Worm (Caenorhabditis elegans) whole organism, L1 larva: ENCODE measurements around the gene Y48C3A.5.

Experiments used
- C16A3.4 ChIP-seq: fragments of 150-350 bp; optimal IDR thresholded peaks from 2 replicates; lab custom pipeline; 2014; ENCODE audit warnings: missing biosample characterization, missing genetic modification characterization
- Y116A8C.19 ChIP-seq: sonication (generic microtip); optimal IDR thresholded peaks from 2 replicates; lab custom pipeline; 2016; ENCODE audit warnings: missing compliant biosample characterization, missing genetic modification characterization, borderline replicate concordance
- aha-1 ChIP-seq: fragments of 150-350 bp; optimal IDR thresholded peaks from 2 replicates; lab custom pipeline; 2014; ENCODE audit warnings: missing biosample characterization, missing genetic modification characterization
- aly-2 ChIP-seq: fragments of 150-350 bp; optimal IDR thresholded peaks from 2 replicates; lab custom pipeline; 2014; ENCODE audit warnings: missing biosample characterization, missing genetic modification characterization
- blmp-1 ChIP-seq: fragments of 150-350 bp; optimal IDR thresholded peaks from 2 replicates; lab custom pipeline; 2014; ENCODE audit warnings: missing biosample characterization, missing genetic modification characterization
- ceh-63 ChIP-seq: fragments of 200-800 bp; sonication (Bioruptor generic); optimal IDR thresholded peaks from 2 replicates; lab custom pipeline; 2018; ENCODE audit warnings: mild to moderate bottlenecking, missing genetic modification characterization, missing compliant biosample characterization
- ceh-8 ChIP-seq: fragments of 200-800 bp; sonication (Bioruptor generic); optimal IDR thresholded peaks from 2 replicates; lab custom pipeline; 2018; ENCODE audit warnings: mild to moderate bottlenecking, missing genetic modification characterization, moderate library complexity, missing compliant biosample characterization
- ceh-82 ChIP-seq, 3 experiments: fragments of 150-350 bp in 1 of 3; sonication (generic microtip) in 2 of 3; optimal IDR thresholded peaks; 2 replicates each; lab custom pipeline; 2014 to 2017; ENCODE audit warnings: missing biosample characterization in 3 of 3, missing genetic modification characterization in 3 of 3
- ceh-88 ChIP-seq: fragments of 200-800 bp; sonication (Bioruptor generic); IDR thresholded peaks from 2 replicates; pipeline ENCODE4 v1.3.6; 2022; ENCODE audit warnings: missing genetic modification characterization, missing compliant biosample characterization
- ceh-90 ChIP-seq: sonication (generic microtip); optimal IDR thresholded peaks from 2 replicates; lab custom pipeline; 2016; ENCODE audit warnings: missing genetic modification characterization, missing compliant biosample characterization
- dsc-1 ChIP-seq: sonication (generic microtip); optimal IDR thresholded peaks from 2 replicates; lab custom pipeline; 2016; ENCODE audit warnings: mild to moderate bottlenecking, missing genetic modification characterization, missing compliant biosample characterization
- egl-27 ChIP-seq, 2 experiments: fragments of 150-350 bp in 1 of 2; sonication (generic microtip); optimal IDR thresholded peaks; 3 replicates each; lab custom pipeline; 2017 to 2018; ENCODE audit warnings: missing biosample characterization in 2 of 2, missing genetic modification characterization in 2 of 2, missing genetic modification reagents in 2 of 2
- elt-3 ChIP-seq, 6 experiments: fragments of 150-350 bp in 1 of 6; sonication (generic microtip); optimal IDR thresholded peaks; 2 replicates each; lab custom pipeline; 2017 to 2018; ENCODE audit warnings: missing biosample characterization in 6 of 6, missing genetic modification characterization in 6 of 6, inconsistent platforms in 1 of 6
- fkh-10 ChIP-seq: sonication (generic microtip); optimal IDR thresholded peaks from 2 replicates; lab custom pipeline; 2017; ENCODE audit warnings: missing biosample characterization, missing genetic modification reagents, missing genetic modification characterization
- fkh-4 ChIP-seq: sonication (generic microtip); optimal IDR thresholded peaks from 2 replicates; lab custom pipeline; 2016; ENCODE audit warnings: missing compliant biosample characterization, missing genetic modification characterization, borderline replicate concordance
- fkh-8 ChIP-seq: sonication (generic microtip); optimal IDR thresholded peaks from 2 replicates; lab custom pipeline; 2016; ENCODE audit warnings: mild to moderate bottlenecking, missing genetic modification characterization, missing compliant biosample characterization
- grh-1 ChIP-seq: fragments of 200-800 bp; sonication (Bioruptor generic); IDR thresholded peaks from 2 replicates; pipeline ENCODE4 v1.3.6; 2022; ENCODE audit warnings: missing genetic modification reagents, missing genetic modification characterization, missing compliant biosample characterization
- hlh-4 ChIP-seq: sonication (generic microtip); optimal IDR thresholded peaks from 2 replicates; lab custom pipeline; 2016; ENCODE audit warnings: mild to moderate bottlenecking, missing genetic modification characterization, missing compliant biosample characterization
- irx-1 ChIP-seq: sonication (generic microtip); optimal IDR thresholded peaks from 2 replicates; lab custom pipeline; 2016; ENCODE audit warnings: missing genetic modification characterization, missing compliant biosample characterization
- isw-1 ChIP-seq: fragments of 200-800 bp; sonication (Bioruptor generic); IDR thresholded peaks from 2 replicates; pipeline ENCODE4 v1.3.6; 2022; ENCODE audit warnings: missing genetic modification characterization, missing compliant biosample characterization
- jun-1 ChIP-seq: fragments of 150-350 bp; optimal IDR thresholded peaks from 2 replicates; lab custom pipeline; 2014; ENCODE audit warnings: missing biosample characterization, missing genetic modification reagents, missing genetic modification characterization
- lin-14 ChIP-seq: fragments of 200-800 bp; sonication (Bioruptor generic); optimal IDR thresholded peaks from 2 replicates; lab custom pipeline; 2018; ENCODE audit warnings: mild to moderate bottlenecking, missing genetic modification characterization, moderate library complexity, missing compliant biosample characterization
- lin-15B ChIP-seq: fragments of 150-350 bp; sonication (generic microtip); optimal IDR thresholded peaks from 3 replicates; lab custom pipeline; 2014; ENCODE audit warnings: missing biosample characterization, missing genetic modification characterization
- lir-3 ChIP-seq: sonication (generic microtip); optimal IDR thresholded peaks from 2 replicates; lab custom pipeline; 2016; ENCODE audit warnings: mild to moderate bottlenecking, missing genetic modification characterization, moderate library complexity, missing compliant biosample characterization; ENCODE audit not compliant: poor library complexity
- lsy-2 ChIP-seq, 2 experiments: fragments of 150-350 bp; optimal IDR thresholded peaks; 2 replicates each; lab custom pipeline; 2014; ENCODE audit warnings: missing biosample characterization in 2 of 2, missing genetic modification characterization in 2 of 2
- mdl-1 ChIP-seq, 2 experiments: fragments of 150-350 bp; optimal IDR thresholded peaks; 2 replicates each; lab custom pipeline; 2014 to 2017; ENCODE audit warnings: missing biosample characterization in 2 of 2, missing genetic modification characterization in 2 of 2, inconsistent platforms in 1 of 2
- mef-2 ChIP-seq: fragments of 150-350 bp; optimal IDR thresholded peaks from 2 replicates; lab custom pipeline; 2014; ENCODE audit warnings: missing biosample characterization, missing genetic modification characterization
- mep-1 ChIP-seq: fragments of 150-350 bp; optimal IDR thresholded peaks from 2 replicates; lab custom pipeline; 2014; ENCODE audit warnings: missing biosample characterization, missing genetic modification characterization
- nhr-11 ChIP-seq: fragments of 150-350 bp; optimal IDR thresholded peaks from 2 replicates; lab custom pipeline; 2014; ENCODE audit warnings: missing biosample characterization, missing genetic modification characterization
- nhr-12 ChIP-seq: sonication (generic microtip); optimal IDR thresholded peaks from 2 replicates; lab custom pipeline; 2017; ENCODE audit warnings: missing biosample characterization, missing genetic modification characterization
- nhr-19 ChIP-seq: fragments of 200-800 bp; sonication (Bioruptor generic); conservative IDR thresholded peaks from 2 replicates; pipeline ENCODE4 v1.3.6; 2022; ENCODE audit warnings: missing genetic modification characterization, missing compliant biosample characterization
- nhr-20 ChIP-seq: sonication (generic microtip); optimal IDR thresholded peaks from 2 replicates; lab custom pipeline; 2016; ENCODE audit warnings: mild to moderate bottlenecking, missing genetic modification characterization, missing compliant biosample characterization
- nhr-237 ChIP-seq: fragments of 150-350 bp; optimal IDR thresholded peaks from 2 replicates; lab custom pipeline; 2014; ENCODE audit warnings: missing biosample characterization, missing genetic modification characterization
- nhr-47 ChIP-seq: sonication (generic microtip); optimal IDR thresholded peaks from 2 replicates; lab custom pipeline; 2016; ENCODE audit warnings: mild to moderate bottlenecking, missing genetic modification characterization, moderate library complexity, missing compliant biosample characterization
- nhr-71 ChIP-seq: sonication (generic microtip); optimal IDR thresholded peaks from 2 replicates; lab custom pipeline; 2016; ENCODE audit warnings: mild to moderate bottlenecking, missing genetic modification characterization, moderate library complexity, missing compliant biosample characterization
- nhr-77 ChIP-seq: fragments of 150-350 bp; optimal IDR thresholded peaks from 2 replicates; lab custom pipeline; 2014; ENCODE audit warnings: missing biosample characterization, missing genetic modification characterization
- nhr-84 ChIP-seq: sonication (generic microtip); optimal IDR thresholded peaks from 2 replicates; lab custom pipeline; 2017; ENCODE audit warnings: missing biosample characterization, missing genetic modification characterization
- nhr-85 ChIP-seq: sonication (generic microtip); peaks from one replicate; lab custom pipeline; 2016; ENCODE audit warnings: missing genetic modification characterization, inconsistent platforms, missing compliant biosample characterization
- pax-3 ChIP-seq: fragments of 200-800 bp; sonication (Bioruptor generic); optimal IDR thresholded peaks from 2 replicates; lab custom pipeline; 2018; ENCODE audit warnings: mild to moderate bottlenecking, missing genetic modification characterization, moderate library complexity, missing compliant biosample characterization
- rnt-1 ChIP-seq: sonication (generic microtip); optimal IDR thresholded peaks from 2 replicates; lab custom pipeline; 2016; ENCODE audit warnings: mild to moderate bottlenecking, missing genetic modification characterization, moderate library complexity, missing compliant biosample characterization
- skn-1 ChIP-seq: fragments of 150-350 bp; optimal IDR thresholded peaks from 2 replicates; lab custom pipeline; 2014; ENCODE audit warnings: missing biosample characterization, missing genetic modification characterization
- snu-23 ChIP-seq: sonication (generic microtip); optimal IDR thresholded peaks from 2 replicates; lab custom pipeline; 2016; ENCODE audit warnings: missing genetic modification characterization, missing compliant biosample characterization
- sox-4 ChIP-seq: sonication (generic microtip); optimal IDR thresholded peaks from 2 replicates; lab custom pipeline; 2016; ENCODE audit warnings: missing genetic modification characterization, missing compliant biosample characterization
- sup-37 ChIP-seq: fragments of 200-800 bp; sonication (Bioruptor generic); optimal IDR thresholded peaks from 2 replicates; lab custom pipeline; 2018; ENCODE audit warnings: mild to moderate bottlenecking, missing genetic modification characterization, missing compliant biosample characterization
- tbx-2 ChIP-seq: sonication (generic microtip); optimal IDR thresholded peaks from 2 replicates; lab custom pipeline; 2016; ENCODE audit warnings: missing genetic modification characterization, missing compliant biosample characterization
- unc-130 ChIP-seq: fragments of 150-350 bp; optimal IDR thresholded peaks from 2 replicates; lab custom pipeline; 2017; ENCODE audit warnings: missing biosample characterization, missing genetic modification characterization, inconsistent platforms
- unc-62 ChIP-seq: fragments of 150-350 bp; optimal IDR thresholded peaks from 2 replicates; lab custom pipeline; 2014; ENCODE audit warnings: missing biosample characterization, missing genetic modification reagents, missing genetic modification characterization
- xbp-1 ChIP-seq: sonication (generic microtip); optimal IDR thresholded peaks from 2 replicates; lab custom pipeline; 2016; ENCODE audit warnings: missing genetic modification characterization, missing compliant biosample characterization
- zag-1 ChIP-seq: fragments of 150-350 bp; optimal IDR thresholded peaks from 2 replicates; lab custom pipeline; 2014; ENCODE audit warnings: missing biosample characterization, missing genetic modification characterization
- ztf-11 ChIP-seq, 2 experiments: sonication (generic microtip); optimal IDR thresholded peaks; 2 replicates each; lab custom pipeline; 2016 to 2017; ENCODE audit warnings: missing genetic modification characterization in 2 of 2, missing biosample characterization in 1 of 2, missing compliant biosample characterization in 1 of 2
- ztf-4 ChIP-seq: fragments of 150-350 bp; optimal IDR thresholded peaks from 2 replicates; lab custom pipeline; 2014; ENCODE audit warnings: missing biosample characterization, missing genetic modification characterization

Gene Y48C3A.5

DNA sequence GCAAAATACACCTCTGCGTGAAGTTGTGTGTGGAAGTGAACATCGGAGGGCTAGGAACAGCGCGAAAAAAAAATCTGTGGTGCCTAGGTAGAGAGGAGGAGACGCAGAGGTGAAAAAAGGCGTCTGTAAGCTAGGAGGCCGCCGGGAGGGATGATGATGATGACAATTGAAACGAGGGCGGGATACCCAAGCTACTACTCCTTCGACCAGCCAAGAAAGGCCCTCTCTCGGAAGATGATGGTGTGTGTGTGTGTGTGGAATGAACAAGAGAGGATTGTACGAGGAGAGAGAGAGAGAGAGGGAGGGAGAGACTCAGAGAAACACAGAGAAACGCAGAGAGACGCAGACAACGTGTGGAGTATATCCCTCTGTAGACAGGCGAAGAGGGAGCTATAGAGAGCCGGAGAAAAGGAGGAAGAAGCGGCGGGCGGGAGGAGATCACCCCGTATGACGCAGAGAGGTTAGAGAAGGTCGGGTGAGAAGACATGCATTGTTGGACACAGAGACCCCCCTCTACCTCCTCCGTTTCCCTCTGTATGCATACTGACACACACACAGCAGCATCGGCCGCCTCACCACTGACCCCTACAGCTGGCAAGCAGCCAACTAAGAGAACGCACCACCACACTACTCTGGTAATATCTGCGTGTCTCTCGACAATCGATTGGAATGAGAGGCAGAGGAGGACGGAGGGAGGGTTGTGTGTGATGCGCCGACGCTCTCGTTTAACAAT, 64.3 kb downstream of the Y48C3A.5 start (continued):
- TF ChIP-seq lir-3 (tag; lab: Kevin White, UChicago) (no peak), skn-1 (peak; percentile 63), nhr-11 (tag; lab: Kevin White, UChicago) (peak; percentile 64), ceh-8 (peak; percentile 70), mdl-1 (tag; optimal IDR thresholded peaks at IDR 0.05; lab: Kevin White, UChicago) (peak in 1 of 2 experiments; percentile 73), nhr-20 (tag; lab: Kevin White, UChicago) (peak; percentile 85), egl-27 (tag; optimal IDR thresholded peaks at IDR 0.05; lab: Kevin White, UChicago) (peak; percentile 37 to 55), blmp-1 (no peak), ztf-4 (tag; lab: Kevin White, UChicago) (peak; percentile 82), hlh-4 (no peak), nhr-71 (tag; lab: Kevin White, UChicago) (peak; percentile 94), nhr-19 (peak; percentile 81), aha-1 (tag; lab: Kevin White, UChicago) (no peak), nhr-12 (no peak), lsy-2 (tag; optimal IDR thresholded peaks at IDR 0.05; lab: Kevin White, UChicago) (peak; percentile 65 to 80), nhr-47 (tag; lab: Kevin White, UChicago) (peak; percentile 91), ceh-90 (tag; lab: Kevin White, UChicago) (no peak), ceh-88 (GFP tag; lab: Robert Waterston, UW) (peak; percentile 58; the same call in 1 of the 2 replicates), aly-2 (no peak), fkh-8 (tag; lab: Kevin White, UChicago) (peak; percentile 95), sup-37 (peak; percentile 45), xbp-1 (peak; percentile 68), rnt-1 (tag; lab: Kevin White, UChicago) (peak; percentile 61), tbx-2 (tag; lab: Kevin White, UChicago) (peak; percentile 90), snu-23 (GFP tag; lab: Kevin White, UChicago) (peak; percentile 94), C16A3.4 (tag; lab: Kevin White, UChicago) (peak; percentile 30), unc-62 (GFP tag; lab: Kevin White, UChicago) (no peak), ceh-82 (tag; optimal IDR thresholded peaks at IDR 0.05; lab: Kevin White, UChicago) (peak; percentile 49 to 64 (median 51)), grh-1 (GFP tag; lab: Robert Waterston, UW) (peak; percentile 60), sox-4 (tag; lab: Kevin White, UChicago) (peak; percentile 40), mep-1 (tag; lab: Kevin White, UChicago) (peak; percentile 49), pax-3 (tag; lab: Kevin White, UChicago) (peak; percentile 57), dsc-1 (tag; lab: Kevin White, UChicago) (peak; percentile 78)

DNA sequence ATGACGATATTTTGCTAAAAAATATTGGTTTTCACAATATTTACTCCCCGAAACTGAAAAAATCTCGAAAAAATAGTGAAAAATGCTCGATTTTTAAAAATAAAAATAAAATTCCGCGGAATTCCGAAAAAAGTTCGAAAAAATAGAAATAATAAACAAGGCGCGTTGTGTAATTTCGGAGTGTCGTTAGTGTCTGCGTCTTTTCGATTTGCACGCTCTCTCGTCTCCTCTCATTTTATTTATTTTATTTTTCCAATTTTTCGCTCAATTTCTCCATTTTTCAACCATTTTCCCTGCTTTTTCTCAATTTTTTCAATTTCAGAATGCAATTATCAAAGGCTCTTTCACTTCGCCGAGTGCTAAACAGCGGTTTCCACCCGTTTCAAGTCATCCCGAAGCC, 67.1 kb downstream of the Y48C3A.5 start, which contains the start of gene mrpl-20:
Gene mrpl-20, plus strand, starts transcription at position 323 of the 400 bp plus-strand sequence.
- no peak for TF ChIP-seq nhr-84 (tag; lab: Kevin White, UChicago)
- no peak for TF ChIP-seq aly-2
- no peak for TF ChIP-seq nhr-237 (tag; lab: Kevin White, UChicago)
- TF ChIP-seq fkh-4 (tag; lab: Kevin White, UChicago): no peak
- no peak for TF ChIP-seq mdl-1 (tag; optimal IDR thresholded peaks at IDR 0.05; lab: Kevin White, UChicago)
- peak; percentile 37 for TF ChIP-seq nhr-85 (tag; lab: Kevin White, UChicago)
- TF ChIP-seq nhr-12: no peak
- no peak for TF ChIP-seq Y116A8C.19 (tag; lab: Kevin White, UChicago)
- no peak for TF ChIP-seq ceh-63 (GFP tag; lab: Kevin White, UChicago)
- TF ChIP-seq nhr-47 (tag; lab: Kevin White, UChicago): peak; percentile 57
- no peak for TF ChIP-seq elt-3 (tag; optimal IDR thresholded peaks at IDR 0.05; lab: Kevin White, UChicago)
- TF ChIP-seq lin-15B (tag; lab: Kevin White, UChicago): no peak
- TF ChIP-seq ztf-4 (tag; lab: Kevin White, UChicago): no peak
- no peak for TF ChIP-seq irx-1 (tag; lab: Kevin White, UChicago)
- TF ChIP-seq unc-130: peak; percentile 53
- TF ChIP-seq C16A3.4 (tag; lab: Kevin White, UChicago): no peak
- TF ChIP-seq isw-1 (GFP tag; lab: Robert Waterston, UW): no peak
- TF ChIP-seq jun-1 (tag; lab: Kevin White, UChicago): no peak
- no peak for TF ChIP-seq nhr-77 (tag; lab: Kevin White, UChicago)
- peak; percentile 31 for TF ChIP-seq nhr-20 (tag; lab: Kevin White, UChicago)
- TF ChIP-seq ztf-11 (tag; optimal IDR thresholded peaks at IDR 0.05; lab: Kevin White, UChicago): no peak
- no peak for TF ChIP-seq mef-2
- TF ChIP-seq zag-1: no peak
- no peak for TF ChIP-seq nhr-19
- no peak for TF ChIP-seq unc-62 (GFP tag; lab: Kevin White, UChicago)
- TF ChIP-seq fkh-10 (GFP tag; lab: Kevin White, UChicago): no peak
- TF ChIP-seq lin-14 (GFP tag; lab: Kevin White, UChicago): peak; percentile 42
